Worm (Caenorhabditis elegans): Measurements from ENCODE around the gene spe-26.

DNA sequence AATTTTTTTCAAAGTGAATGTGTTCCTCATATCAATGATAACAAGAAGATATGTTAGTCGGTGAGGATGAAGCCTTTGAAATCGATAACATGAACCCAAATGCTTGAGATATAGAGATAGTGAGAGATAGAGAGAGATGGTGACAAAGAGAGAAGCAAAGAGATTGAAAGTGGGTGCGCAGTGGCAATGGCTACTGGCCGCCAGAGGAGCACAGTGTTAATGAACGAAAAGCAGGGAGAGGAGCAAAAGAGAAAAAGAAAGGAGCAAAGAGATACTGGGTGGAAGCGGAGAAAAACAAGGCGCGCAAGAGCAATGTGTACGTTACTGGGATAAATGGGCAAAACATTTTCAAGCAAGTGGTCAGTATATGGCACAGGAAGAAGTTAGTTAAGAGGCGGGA, 47.1 kb downstream of the spe-26 start:
- TF ChIP-seq pha-4 (tag; optimal IDR thresholded peaks at IDR 0.05) (no peak), eyg-1 (tag; optimal IDR thresholded peaks at IDR 0.05) (no peak), fkh-6 (tag; optimal IDR thresholded peaks at IDR 0.05) (no peak)

Measured in whole organism, late embryonic.